Worm (Caenorhabditis elegans) whole organism, early embryonic: ENCODE results near the gene try-10.

Experiments
- B0310.2 ChIP-seq: sonication (generic microtip); optimal IDR thresholded peaks from 2 replicates; lab custom pipeline; 2016; ENCODE audit warnings: mild to moderate bottlenecking, missing genetic modification characterization, missing compliant biosample characterization
- F13C5.2 ChIP-seq: sonication (generic microtip); optimal IDR thresholded peaks from 2 replicates; lab custom pipeline; 2017; ENCODE audit warnings: mild to moderate bottlenecking, missing genetic modification characterization, inconsistent platforms, missing compliant biosample characterization
- aly-1 ChIP-seq: sonication (generic microtip); optimal IDR thresholded peaks from 2 replicates; lab custom pipeline; 2016; ENCODE audit warnings: missing genetic modification characterization, missing compliant biosample characterization
- ama-1 ChIP-seq: fragments of 150-350 bp; optimal IDR thresholded peaks from 2 replicates; lab custom pipeline; 2014
- ceh-13 ChIP-seq: fragments of 200-800 bp; sonication (Bioruptor generic); optimal IDR thresholded peaks from 2 replicates; lab custom pipeline; 2018; ENCODE audit warnings: mild to moderate bottlenecking, missing genetic modification characterization, missing compliant biosample characterization
- ceh-36 ChIP-seq: sonication (generic microtip); optimal IDR thresholded peaks from 2 replicates; lab custom pipeline; 2016; ENCODE audit warnings: missing genetic modification characterization, inconsistent platforms, missing compliant biosample characterization
- ets-7 ChIP-seq: sonication (generic microtip); optimal IDR thresholded peaks from 2 replicates; lab custom pipeline; 2016; ENCODE audit warnings: missing genotype, missing genetic modification characterization, missing compliant biosample characterization
- flt-1 ChIP-seq: fragments of 200-800 bp; sonication (Bioruptor generic); IDR thresholded peaks from 2 replicates; pipeline ENCODE4 v1.3.6; 2022; ENCODE audit warnings: missing genetic modification characterization, missing compliant biosample characterization
- hmbx-1 ChIP-seq: sonication (generic microtip); optimal IDR thresholded peaks from 2 replicates; lab custom pipeline; 2016; ENCODE audit warnings: mild to moderate bottlenecking, missing genetic modification characterization, missing compliant biosample characterization
- hmg-4 ChIP-seq: fragments of 200-800 bp; sonication (Bioruptor generic); optimal IDR thresholded peaks from 2 replicates; lab custom pipeline; 2018; ENCODE audit warnings: mild to moderate bottlenecking, missing genetic modification characterization, missing compliant biosample characterization
- hnd-1 ChIP-seq: sonication (generic microtip); optimal IDR thresholded peaks from 2 replicates; lab custom pipeline; 2016; ENCODE audit warnings: missing genetic modification characterization, missing compliant biosample characterization
- pes-1 ChIP-seq: fragments of 200-800 bp; sonication (Bioruptor generic); IDR thresholded peaks from 2 replicates; pipeline ENCODE4 v1.3.6; 2022; ENCODE audit warnings: missing genetic modification reagents, missing genetic modification characterization, missing compliant biosample characterization
- scrt-1 ChIP-seq: fragments of 200-800 bp; sonication (Bioruptor generic); IDR thresholded peaks from 2 replicates; pipeline ENCODE4 v1.3.6; 2022; ENCODE audit warnings: missing genetic modification characterization, missing compliant biosample characterization
- sea-1 ChIP-seq: fragments of 200-800 bp; sonication (Bioruptor generic); conservative IDR thresholded peaks from 2 replicates; pipeline ENCODE4 v1.3.6; 2022; ENCODE audit warnings: missing genetic modification characterization, missing compliant biosample characterization
- tbx-11 ChIP-seq: fragments of 200-800 bp; sonication (Bioruptor generic); IDR thresholded peaks from 2 replicates; pipeline ENCODE4 v1.3.6; 2022; ENCODE audit warnings: missing genetic modification characterization, missing compliant biosample characterization
- tbx-37 ChIP-seq: fragments of 200-800 bp; sonication (Bioruptor generic); conservative IDR thresholded peaks from 2 replicates; pipeline ENCODE4 v1.3.6; 2022; ENCODE audit warnings: missing genetic modification reagents, missing genetic modification characterization, missing compliant biosample characterization
- tra-4 ChIP-seq: sonication (generic microtip); optimal IDR thresholded peaks from 2 replicates; lab custom pipeline; 2017; ENCODE audit warnings: missing genetic modification characterization, missing compliant biosample characterization

try-10 gene

ce11 chrV:13043832-13044521 lies 30.9 kb upstream of the try-10 start:
- TF ChIP-seq hmbx-1 (no peak), tra-4 (tag; lab: Kevin White, UChicago) (no peak), tbx-11 (GFP tag; lab: Robert Waterston, UW) (no peak), ceh-13 (GFP tag; lab: Kevin White, UChicago) (no peak), pes-1 (no peak), flt-1 (GFP tag; lab: Robert Waterston, UW) (no peak), F13C5.2 (tag; lab: Kevin White, UChicago) (no peak), sea-1 (GFP tag; lab: Robert Waterston, UW) (no peak)

ce11 chrV:13043195-13043762 lies 30.2 kb upstream of the try-10 start, which contains the start of gene lap-2:
TSS of gene lap-2 (plus strand) at chrV:13043712.
- TF ChIP-seq tbx-11 (GFP tag; lab: Robert Waterston, UW) (no peak), ceh-13 (GFP tag; lab: Kevin White, UChicago) (no peak), scrt-1 (GFP tag; lab: Robert Waterston, UW) (no peak), tbx-37 (GFP tag; lab: Robert Waterston, UW) (no peak), sea-1 (GFP tag; lab: Robert Waterston, UW) (no peak), flt-1 (GFP tag; lab: Robert Waterston, UW) (no peak), aly-1 (no peak), ets-7 (tag; lab: Kevin White, UChicago) (no peak), ceh-36 (no peak)

ce11 chrV:13041666-13042065 lies 28.6 kb upstream of the try-10 start, which contains the start of gene scyl-1:
TSS of gene scyl-1 (minus strand) at chrV:13041721.
- peak; percentile 31; the same call in 1 of the 2 replicates for TF ChIP-seq flt-1 (GFP tag; lab: Robert Waterston, UW)
- TF ChIP-seq aly-1, result no peak
- TF ChIP-seq tbx-37 (GFP tag; lab: Robert Waterston, UW), result 0 out of 2 replicates have a peak, but pooled peaks have one; percentile 16
- TF ChIP-seq F13C5.2 (tag; lab: Kevin White, UChicago), result peak; percentile 11

- TF ChIP-seq aly-1, result no peak
- TF ChIP-seq tbx-37 (GFP tag; lab: Robert Waterston, UW), result no peak
- no peak for TF ChIP-seq ceh-13 (GFP tag; lab: Kevin White, UChicago)
- no peak for TF ChIP-seq sea-1 (GFP tag; lab: Robert Waterston, UW)
- no peak for TF ChIP-seq pes-1
- TF ChIP-seq hmbx-1, result no peak
Observed at ce11 chrV:13036466-13036865, 23.4 kb upstream of the try-10 start, which contains the start of gene W07G4.2. TSS of gene W07G4.2 (minus strand) at chrV:13036566.

ce11 chrV:13034604-13035003 lies 21.5 kb upstream of the try-10 start, which contains the start of gene W07G4.7:
TSS of gene W07G4.7 (minus strand) at chrV:13034704.
- no peak for TF ChIP-seq tra-4 (tag; lab: Kevin White, UChicago)

- TF ChIP-seq hmbx-1, result no peak
- TF ChIP-seq ceh-13 (GFP tag; lab: Kevin White, UChicago), result no peak
- no peak for TF ChIP-seq scrt-1 (GFP tag; lab: Robert Waterston, UW)
- TF ChIP-seq flt-1 (GFP tag; lab: Robert Waterston, UW), result no peak
- TF ChIP-seq tra-4 (tag; lab: Kevin White, UChicago), result no peak
- TF ChIP-seq tbx-37 (GFP tag; lab: Robert Waterston, UW), result no peak
- TF ChIP-seq hmg-4 (GFP tag; lab: Kevin White, UChicago), result no peak
- no peak for TF ChIP-seq aly-1
- no peak for TF ChIP-seq pes-1
- TF ChIP-seq ama-1 (lab: Kevin White, UChicago), result no peak
- no peak for TF ChIP-seq tbx-11 (GFP tag; lab: Robert Waterston, UW)
- no peak for TF ChIP-seq F13C5.2 (tag; lab: Kevin White, UChicago)
- TF ChIP-seq sea-1 (GFP tag; lab: Robert Waterston, UW), result no peak
- TF ChIP-seq ceh-36, result no peak
- no peak for TF ChIP-seq B0310.2
- TF ChIP-seq ets-7 (tag; lab: Kevin White, UChicago), result no peak
- no peak for TF ChIP-seq hnd-1 (tag; lab: Kevin White, UChicago)
Observed at ce11 chrV:13033223-13033622, 20.2 kb upstream of the try-10 start, which contains the start of gene W07G4.1. TSS of gene W07G4.1 (plus strand) at chrV:13033523.

- TF ChIP-seq hmg-4 (GFP tag; lab: Kevin White, UChicago) (no peak), ceh-36 (no peak), ceh-13 (GFP tag; lab: Kevin White, UChicago) (no peak), ama-1 (lab: Kevin White, UChicago) (no peak), B0310.2 (no peak), tbx-11 (GFP tag; lab: Robert Waterston, UW) (no peak), hnd-1 (tag; lab: Kevin White, UChicago) (no peak), flt-1 (GFP tag; lab: Robert Waterston, UW) (no peak), F13C5.2 (tag; lab: Kevin White, UChicago) (no peak), hmbx-1 (no peak), tbx-37 (GFP tag; lab: Robert Waterston, UW) (no peak), tra-4 (tag; lab: Kevin White, UChicago) (no peak), pes-1 (no peak)
Observed at ce11 chrV:13028871-13029270, 15.8 kb upstream of the try-10 start.
